Worm (Caenorhabditis elegans): ENCODE results near the gene amph-1.

- TF ChIP-seq ama-1 (optimal IDR thresholded peaks at IDR 0.05) (no peak), ama-1 (GFP tag; optimal IDR thresholded peaks at IDR 0.05) (no peak), ccch-3 (GFP tag; optimal IDR thresholded peaks at IDR 0.05) (no peak), gei-17 (GFP tag; optimal IDR thresholded peaks at IDR 0.05) (no peak), ceh-40 (GFP tag; IDR thresholded peaks at IDR 0.05) (no peak), atf-7 (tag; optimal IDR thresholded peaks at IDR 0.05) (no peak)
Observed at ce11 chrIV:9679296-9679695, 31.6 kb upstream of the amph-1 start.

Data from whole organism, young adult.